Fruit fly (Drosophila melanogaster) whole organism, embryonic: Measurements from ENCODE around the gene vnd.

Source experiments
- Asciz ChIP-seq: fragments of 200-800 bp; sonication (Bioruptor generic); optimal IDR thresholded peaks from 2 replicates; lab custom pipeline; 2017; ENCODE audit warnings: missing biosample characterization, mild to moderate bottlenecking, missing genetic modification characterization, missing genetic modification reagents
- CG10543 ChIP-seq: fragments of 200-800 bp; sonication (Bioruptor generic); optimal IDR thresholded peaks from 3 replicates; lab custom pipeline; 2017; ENCODE audit warnings: missing biosample characterization, mild to moderate bottlenecking, missing genetic modification characterization, moderate library complexity
- CG12071 ChIP-seq: fragments of 200-800 bp; sonication (Bioruptor generic); optimal IDR thresholded peaks from 3 replicates; lab custom pipeline; 2018; ENCODE audit warnings: missing biosample characterization, mild to moderate bottlenecking, missing genetic modification characterization
- CG12104 ChIP-seq: fragments of 200-800 bp; sonication (Bioruptor generic); optimal IDR thresholded peaks from 3 replicates; lab custom pipeline; 2016; ENCODE audit warnings: missing biosample characterization, missing genetic modification characterization
- CG12769 ChIP-seq: fragments of 200-800 bp; sonication (Bioruptor generic); optimal IDR thresholded peaks from 2 replicates; lab custom pipeline; 2019; ENCODE audit warnings: missing biosample characterization, mild to moderate bottlenecking, missing genetic modification characterization, moderate library complexity
- CG15479 ChIP-seq: fragments of 200-800 bp; sonication (Bioruptor generic); optimal IDR thresholded peaks from 3 replicates; lab custom pipeline; 2019; ENCODE audit warnings: missing biosample characterization, mild to moderate bottlenecking, missing genetic modification characterization, moderate library complexity
- CG16779 ChIP-seq: fragments of 200-800 bp; sonication (Bioruptor generic); IDR thresholded peaks from 2 replicates; pipeline ENCODE4 v1.3.6; 2022; ENCODE audit warnings: missing biosample characterization, missing genetic modification characterization
- CG18599 ChIP-seq: fragments of 200-800 bp; sonication (Bioruptor generic); optimal IDR thresholded peaks from 3 replicates; lab custom pipeline; 2017; ENCODE audit warnings: missing biosample characterization, missing genetic modification characterization, mild to moderate bottlenecking, moderate library complexity, missing genetic modification reagents
- CG32767 ChIP-seq: fragments of 200-800 bp; sonication (Bioruptor generic); IDR thresholded peaks from 2 replicates; pipeline ENCODE4 v1.3.6; 2022; ENCODE audit warnings: missing biosample characterization, missing genetic modification characterization
- CG4820 ChIP-seq: fragments of 200-800 bp; sonication (Bioruptor generic); optimal IDR thresholded peaks from 3 replicates; lab custom pipeline; 2016; ENCODE audit warnings: missing biosample characterization, missing genetic modification characterization
- CHES-1-like ChIP-seq: fragments of 200-800 bp; sonication (Bioruptor generic); optimal IDR thresholded peaks from 2 replicates; lab custom pipeline; 2016; ENCODE audit warnings: missing biosample characterization, missing genetic modification characterization
- D19B ChIP-seq: fragments of 200-800 bp; sonication (Bioruptor generic); optimal IDR thresholded peaks from 2 replicates; lab custom pipeline; 2017; ENCODE audit warnings: missing biosample characterization, mild to moderate bottlenecking, missing genetic modification characterization
- Dll ChIP-seq: fragments of 200-800 bp; sonication (Bioruptor generic); IDR thresholded peaks from 4 replicates; pipeline ENCODE4 v1.3.6; 2022; ENCODE audit warnings: missing biosample characterization, missing genetic modification characterization; ENCODE audit not compliant: partially characterized antibody
- Ets65A ChIP-seq: fragments of 200-800 bp; sonication (Bioruptor generic); peaks from one replicate; lab custom pipeline; 2016; ENCODE audit warnings: missing biosample characterization, missing genetic modification characterization
- Fer1 ChIP-seq: fragments of 200-800 bp; sonication (Bioruptor generic); optimal IDR thresholded peaks from 2 replicates; lab custom pipeline; 2017; ENCODE audit warnings: missing biosample characterization, mild to moderate bottlenecking, missing genetic modification characterization
- HLHmδ ChIP-seq: fragments of 200-800 bp; sonication (Bioruptor generic); optimal IDR thresholded peaks from 2 replicates; lab custom pipeline; 2018; ENCODE audit warnings: missing biosample characterization, mild to moderate bottlenecking, missing genetic modification characterization, moderate library complexity
- Hey ChIP-seq: fragments of 200-800 bp; sonication (Bioruptor generic); optimal IDR thresholded peaks from 3 replicates; lab custom pipeline; 2018; ENCODE audit warnings: missing biosample characterization, mild to moderate bottlenecking, missing genetic modification characterization
- Hr39 ChIP-seq: fragments of >200 bp; optimal IDR thresholded peaks from 2 replicates; lab custom pipeline; 2017
- Hr78 ChIP-seq, 2 experiments: fragments of 200-800 bp in 1 of 2; fragments of >200 bp in 1 of 2; sonication (Bioruptor generic) in 1 of 2; optimal IDR thresholded peaks; 2 replicates each; lab custom pipeline; 2017 to 2019; ENCODE audit warnings: missing biosample characterization in 2 of 2, missing genetic modification characterization in 2 of 2, mild to moderate bottlenecking in 1 of 2, moderate library complexity in 1 of 2
- Med ChIP-seq: fragments of 200-800 bp; sonication (Bioruptor generic); peaks from one replicate; lab custom pipeline; 2016; ENCODE audit warnings: missing biosample characterization, missing genetic modification characterization, mild to moderate bottlenecking, inconsistent platforms, moderate library complexity
- Pdp1 ChIP-seq, 2 experiments: fragments of 200-800 bp; sonication (Bioruptor generic); optimal IDR thresholded peaks; 3 replicates each; lab custom pipeline; 2016; ENCODE audit warnings: missing biosample characterization in 2 of 2, missing genetic modification characterization in 2 of 2, mild to moderate bottlenecking in 1 of 2, moderate library complexity in 1 of 2
- Sox100B ChIP-seq: fragments of 200-800 bp; sonication (Bioruptor generic); optimal IDR thresholded peaks from 3 replicates; lab custom pipeline; 2018; ENCODE audit warnings: missing biosample characterization, mild to moderate bottlenecking, missing genetic modification characterization
- Taf1 ChIP-seq: fragments of 200-800 bp; sonication (Bioruptor generic); IDR thresholded peaks from 2 replicates; pipeline ENCODE4 v1.3.6; 2022; ENCODE audit warnings: missing biosample characterization, missing genetic modification characterization
- Vsx1 ChIP-seq: fragments of 200-800 bp; sonication (Bioruptor generic); optimal IDR thresholded peaks from 2 replicates; lab custom pipeline; 2017; ENCODE audit warnings: missing biosample characterization, mild to moderate bottlenecking, missing genetic modification characterization, missing genetic modification reagents
- amos ChIP-seq: fragments of 200-800 bp; sonication (Bioruptor generic); IDR thresholded peaks from 2 replicates; pipeline ENCODE4 v1.3.6; 2022; ENCODE audit warnings: missing biosample characterization, missing genetic modification characterization; ENCODE audit not compliant: partially characterized antibody
- chm ChIP-seq: fragments of 200-800 bp; sonication (Bioruptor generic); IDR thresholded peaks from 2 replicates; pipeline ENCODE4 v1.3.6; 2022; ENCODE audit warnings: missing biosample characterization, missing genetic modification characterization
- crol ChIP-seq: fragments of 200-800 bp; sonication (Bioruptor generic); IDR thresholded peaks from 2 replicates; pipeline ENCODE4 v1.3.6; 2022; ENCODE audit warnings: missing biosample characterization, missing genetic modification characterization
- disco-r ChIP-seq: fragments of 200-800 bp; sonication (Bioruptor generic); optimal IDR thresholded peaks from 2 replicates; lab custom pipeline; 2016; ENCODE audit warnings: missing biosample characterization, missing genetic modification characterization
- ewg ChIP-seq: fragments of 200-800 bp; sonication (Bioruptor generic); optimal IDR thresholded peaks from 3 replicates; lab custom pipeline; 2017; ENCODE audit warnings: mild to moderate bottlenecking, missing biosample characterization, missing genetic modification reagents, missing genetic modification characterization
- exex ChIP-seq: fragments of 200-800 bp; sonication (Bioruptor generic); optimal IDR thresholded peaks from 4 replicates; lab custom pipeline; 2018; ENCODE audit warnings: missing biosample characterization, mild to moderate bottlenecking, missing genetic modification characterization, moderate library complexity
- fru ChIP-seq: fragments of >200 bp; optimal IDR thresholded peaks from 2 replicates; lab custom pipeline; 2017
- gsb ChIP-seq: fragments of 200-800 bp; sonication (Bioruptor generic); IDR thresholded peaks from 2 replicates; pipeline ENCODE4 v1.3.6; 2022; ENCODE audit warnings: missing biosample characterization, missing genetic modification characterization
- h ChIP-seq: fragments of >200 bp; optimal IDR thresholded peaks from 2 replicates; lab custom pipeline; 2017
- lab ChIP-seq: fragments of 200-800 bp; sonication (Bioruptor generic); optimal IDR thresholded peaks from 3 replicates; lab custom pipeline; 2017; ENCODE audit warnings: missing biosample characterization, missing genetic modification characterization, mild to moderate bottlenecking, moderate library complexity, missing genetic modification reagents
- lov ChIP-seq, 2 experiments: fragments of 200-800 bp in 1 of 2; fragments of >200 bp in 1 of 2; sonication (Bioruptor generic) in 1 of 2; IDR thresholded peaks in 1 of 2; optimal IDR thresholded peaks in 1 of 2; 2 replicates in 1 of 2; 3 replicates in 1 of 2; pipeline versions ENCODE4 v1.3.6 to Lab custom; 2017 to 2022; ENCODE audit warnings: missing biosample characterization in 1 of 2, missing genetic modification characterization in 1 of 2
- nerfin-2 ChIP-seq: fragments of 200-800 bp; sonication (Bioruptor generic); IDR thresholded peaks from 2 replicates; pipeline ENCODE4 v1.3.6; 2022; ENCODE audit warnings: missing biosample characterization, missing genetic modification characterization; ENCODE audit not compliant: partially characterized antibody
- peb ChIP-seq: fragments of 200-800 bp; sonication (Bioruptor generic); IDR thresholded peaks from 2 replicates; pipeline ENCODE4 v1.3.6; 2022; ENCODE audit warnings: missing biosample characterization, missing genetic modification characterization
- pzg ChIP-seq: fragments of 200-800 bp; sonication (Bioruptor generic); optimal IDR thresholded peaks from 3 replicates; lab custom pipeline; 2018; ENCODE audit warnings: missing biosample characterization, mild to moderate bottlenecking, missing genetic modification characterization, moderate library complexity
- sens ChIP-seq: fragments of 200-800 bp; sonication (Bioruptor generic); peaks from one replicate; lab custom pipeline; 2016; ENCODE audit warnings: missing biosample characterization, missing genetic modification characterization
- sr ChIP-seq: fragments of 200-800 bp; sonication (Bioruptor generic); IDR thresholded peaks from 3 replicates; pipeline ENCODE4 v1.3.6; 2022; ENCODE audit warnings: missing biosample characterization, missing genetic modification characterization
- sug ChIP-seq: fragments of 200-800 bp; optimal IDR thresholded peaks from 2 replicates; lab custom pipeline; 2019; ENCODE audit warnings: missing biosample characterization, mild to moderate bottlenecking, missing genetic modification characterization, moderate library complexity
- tll ChIP-seq, 2 experiments: fragments of 200-800 bp in 1 of 2; fragments of >200 bp in 1 of 2; sonication (Bioruptor generic) in 1 of 2; optimal IDR thresholded peaks; 2 replicates each; lab custom pipeline; 2017 to 2019; ENCODE audit warnings: missing biosample characterization in 2 of 2, missing genetic modification characterization in 2 of 2, mild to moderate bottlenecking in 1 of 2, moderate library complexity in 1 of 2
- twi ChIP-seq: fragments of 200-800 bp; optimal IDR thresholded peaks from 2 replicates; lab custom pipeline; 2019; ENCODE audit warnings: missing biosample characterization, mild to moderate bottlenecking, missing genetic modification characterization, moderate library complexity
- vnd ChIP-seq: fragments of 200-800 bp; sonication (Bioruptor generic); IDR thresholded peaks from 3 replicates; pipeline ENCODE4 v1.3.6; 2022; ENCODE audit warnings: missing biosample characterization, missing genetic modification characterization; ENCODE audit not compliant: partially characterized antibody
- zen ChIP-seq: fragments of 200-800 bp; sonication (Bioruptor generic); optimal IDR thresholded peaks from 3 replicates; lab custom pipeline; 2018; ENCODE audit warnings: missing biosample characterization, mild to moderate bottlenecking, missing genetic modification characterization, moderate library complexity

vnd gene

DNA sequence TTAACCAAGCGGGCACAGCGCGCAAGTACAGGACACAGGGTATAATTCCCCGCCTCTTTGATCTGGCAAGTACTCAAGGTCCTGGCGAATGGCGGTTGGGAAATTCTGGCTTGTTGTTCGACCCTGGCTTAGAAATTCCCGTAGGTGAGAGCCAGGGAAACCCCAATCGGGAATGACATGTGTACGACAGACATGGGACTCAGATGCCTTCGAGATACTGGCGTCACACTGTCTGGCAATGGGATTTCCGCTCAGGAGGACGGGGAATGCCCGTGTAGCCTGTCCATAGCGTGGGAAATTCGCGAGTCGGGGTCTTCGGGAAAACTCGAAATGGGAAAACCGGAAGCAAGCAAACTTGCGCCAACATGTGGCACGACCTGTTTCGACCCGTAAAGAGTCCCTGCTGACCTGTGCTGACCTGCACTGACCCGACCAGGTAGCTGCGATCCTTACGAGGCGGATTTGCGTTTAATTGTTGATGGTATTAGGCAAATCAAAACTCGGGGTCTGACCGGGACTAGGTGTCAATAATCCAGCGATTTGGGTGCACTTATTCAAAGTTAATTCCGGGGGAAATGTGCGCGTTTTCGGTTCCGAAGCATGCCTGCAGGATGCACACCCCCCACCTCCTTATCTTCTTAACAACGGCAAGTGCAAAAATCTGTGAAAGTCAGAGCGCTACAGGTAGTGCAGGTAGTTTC lies 10.8 kb downstream of the vnd start:
- TF ChIP-seq zen (tag; lab: Kevin White, UChicago) (peak; percentile 19), pzg (GFP tag; lab: Kevin White, UChicago) (no peak), twi (tag; lab: Kevin White, UChicago) (peak; percentile 93), CG15479 (GFP tag; lab: Kevin White, UChicago) (peak; percentile 92), tll (GFP tag; optimal IDR thresholded peaks at IDR 0.05; lab: Kevin White, UChicago) (peak in 1 of 2 experiments; percentile 92)

dm6 chrX:597057-597456 lies 15.1 kb downstream of the vnd start:
- no peak for TF ChIP-seq chm (GFP tag; lab: Robert Waterston, UW)
- TF ChIP-seq Hr78 (GFP tag; optimal IDR thresholded peaks at IDR 0.05; lab: Kevin White, UChicago), result no peak
- no peak for TF ChIP-seq gsb (GFP tag; lab: Robert Waterston, UW)
- no peak for TF ChIP-seq CG4820 (GFP tag; lab: Kevin White, UChicago)
- peak; percentile 73 for TF ChIP-seq sr (GFP tag; lab: Robert Waterston, UW)
- no peak for TF ChIP-seq h (lab: Kevin White, UChicago)
- no peak for TF ChIP-seq crol (GFP tag; lab: Robert Waterston, UW)
- no peak for TF ChIP-seq Vsx1 (GFP tag; lab: Kevin White, UChicago)
- TF ChIP-seq fru (lab: Kevin White, UChicago), result no peak
- TF ChIP-seq Sox100B, result no peak
- no peak for TF ChIP-seq Taf1 (GFP tag; lab: Robert Waterston, UW)
- peak; percentile 97 for TF ChIP-seq Hr39 (lab: Kevin White, UChicago)
- TF ChIP-seq sens (GFP tag; lab: Kevin White, UChicago), result peak; percentile 15
- TF ChIP-seq CG12104 (GFP tag; lab: Kevin White, UChicago), result no peak
- TF ChIP-seq HLHmδ, result no peak
- TF ChIP-seq disco-r (GFP tag; lab: Kevin White, UChicago), result no peak
- no peak for TF ChIP-seq CHES-1-like (GFP tag; lab: Kevin White, UChicago)
- TF ChIP-seq amos (GFP tag; lab: Robert Waterston, UW), result 0 out of 2 replicates have a peak, but pooled peaks have one; percentile 18
- TF ChIP-seq Fer1, result no peak
- no peak for TF ChIP-seq Dll (GFP tag; lab: Robert Waterston, UW)

- TF ChIP-seq ewg (GFP tag; lab: Kevin White, UChicago) (no peak), Asciz (GFP tag; lab: Kevin White, UChicago) (peak; percentile 14), peb (GFP tag; lab: Robert Waterston, UW) (no peak), CG12769 (peak; percentile 71), CG18599 (GFP tag; lab: Kevin White, UChicago) (peak; percentile 7), sug (tag; lab: Kevin White, UChicago) (peak; percentile 91), Hey (tag; lab: Kevin White, UChicago) (peak; percentile 99), Med (peak; percentile 67), vnd (GFP tag; lab: Robert Waterston, UW) (peak; percentile 7; the same call in 1 of the 3 replicates), lab (GFP tag; lab: Kevin White, UChicago) (peak; percentile 20), D19B (peak; percentile 6), lov (optimal IDR thresholded peaks at IDR 0.05; lab: Kevin White, UChicago) (no peak), lov (GFP tag; IDR thresholded peaks at IDR 0.05; lab: Robert Waterston, UW) (no peak), CG10543 (GFP tag; lab: Kevin White, UChicago) (peak; percentile 39), Ets65A (GFP tag; lab: Kevin White, UChicago) (peak; percentile 19), CG16779 (GFP tag; lab: Robert Waterston, UW) (no peak), Pdp1 (GFP tag; optimal IDR thresholded peaks at IDR 0.05; lab: Kevin White, UChicago) (peak in 1 of 2 experiments; percentile 61), nerfin-2 (GFP tag; lab: Robert Waterston, UW) (no peak), CG32767 (GFP tag; lab: Robert Waterston, UW) (no peak), CG12071 (GFP tag; lab: Kevin White, UChicago) (peak; percentile 22), exex (tag; lab: Kevin White, UChicago) (peak; percentile 89)
Observed at dm6 chrX:598322-599057, 16.6 kb downstream of the vnd start.
